Fruit fly (Drosophila melanogaster) whole organism, wandering third instar larva: Measurements from ENCODE around the gene Vm26Aa.

Source experiments
- Abd-B ChIP-seq: fragments of >200 bp; optimal IDR thresholded peaks from 2 replicates; lab custom pipeline; 2017; ENCODE audit warnings: missing biosample characterization, missing genetic modification characterization
- CG32264 ChIP-seq: fragments of 200-800 bp; sonication (Bioruptor generic); optimal IDR thresholded peaks from 2 replicates; lab custom pipeline; 2016; ENCODE audit warnings: missing biosample characterization, missing genetic modification characterization
- CG9705 ChIP-seq: fragments of 200-800 bp; sonication (Bioruptor generic); optimal IDR thresholded peaks from 2 replicates; lab custom pipeline; 2018; ENCODE audit warnings: missing biosample characterization, mild to moderate bottlenecking, missing genetic modification characterization
- CrebA ChIP-seq: fragments of 200-800 bp; sonication (Bioruptor generic); optimal IDR thresholded peaks from 2 replicates; lab custom pipeline; 2016; ENCODE audit warnings: missing biosample characterization, mild to moderate bottlenecking, missing genetic modification characterization, borderline replicate concordance
- Dfd ChIP-seq: fragments of >200 bp; optimal IDR thresholded peaks from 2 replicates; lab custom pipeline; 2017; ENCODE audit warnings: missing biosample characterization, missing genetic modification characterization
- Dif ChIP-seq: fragments of 200-275, 200-300 bp; sonication (Bioruptor generic); optimal IDR thresholded peaks from 2 replicates; lab custom pipeline; 2018; ENCODE audit warnings: missing biosample characterization, missing genetic modification characterization; ENCODE audit not compliant: partially characterized antibody
- GATAd ChIP-seq: sonication (Bioruptor generic); optimal IDR thresholded peaks from 2 replicates; lab custom pipeline; 2016; ENCODE audit warnings: missing biosample characterization, missing genetic modification characterization
- HLH106 ChIP-seq: fragments of 200-800 bp; optimal IDR thresholded peaks from 3 replicates; lab custom pipeline; 2019; ENCODE audit warnings: missing biosample characterization, mild to moderate bottlenecking, missing genetic modification characterization, moderate library complexity
- Hnf4 ChIP-seq: fragments of 200-800 bp; sonication (Bioruptor generic); optimal IDR thresholded peaks from 2 replicates; lab custom pipeline; 2016; ENCODE audit warnings: missing biosample characterization, mild to moderate bottlenecking, missing genetic modification characterization
- Hr78 ChIP-seq: fragments of >200 bp; optimal IDR thresholded peaks from 2 replicates; lab custom pipeline; 2017; ENCODE audit warnings: missing biosample characterization, missing genetic modification characterization
- Hr83 ChIP-seq: fragments of 200-300 bp; sonication (Bioruptor generic); optimal IDR thresholded peaks from 2 replicates; lab custom pipeline; 2016; ENCODE audit warnings: missing biosample characterization, mild to moderate bottlenecking, missing genetic modification characterization, moderate library complexity; ENCODE audit not compliant: poor library complexity, severe bottlenecking
- Jra ChIP-seq: sonication (Bioruptor generic); optimal IDR thresholded peaks from 2 replicates; lab custom pipeline; 2016; ENCODE audit warnings: missing biosample characterization, missing genetic modification characterization
- Mio ChIP-seq: sonication (Bioruptor generic); optimal IDR thresholded peaks from 2 replicates; lab custom pipeline; 2016; ENCODE audit warnings: missing biosample characterization, missing genetic modification characterization
- Myc ChIP-seq: fragments of >200 bp; optimal IDR thresholded peaks from 2 replicates; lab custom pipeline; 2017
- N ChIP-seq: fragments of >200 bp; optimal IDR thresholded peaks from 2 replicates; lab custom pipeline; 2018; ENCODE audit warnings: missing biosample characterization, missing external identifiers, missing genetic modification characterization
- OdsH ChIP-seq: fragments of 200-800 bp; sonication (Bioruptor generic); optimal IDR thresholded peaks from 2 replicates; lab custom pipeline; 2016; ENCODE audit warnings: missing biosample characterization, mild to moderate bottlenecking, missing genetic modification characterization
- Rel ChIP-seq, 2 experiments: fragments of 200-800 bp; sonication (Bioruptor generic) in 1 of 2; optimal IDR thresholded peaks; 2 replicates in 1 of 2; 3 replicates in 1 of 2; lab custom pipeline; 2016 to 2019; ENCODE audit warnings: mild to moderate bottlenecking in 2 of 2, missing biosample characterization in 2 of 2, missing genetic modification characterization in 2 of 2, moderate library complexity in 1 of 2
- Sp1 ChIP-seq: fragments of 200-800 bp; sonication (Bioruptor generic); optimal IDR thresholded peaks from 3 replicates; lab custom pipeline; 2019; ENCODE audit warnings: missing biosample characterization, mild to moderate bottlenecking, missing genetic modification characterization, moderate library complexity
- Vsx2 ChIP-seq: fragments of 200-300, 225-300 bp; sonication (Bioruptor generic); optimal IDR thresholded peaks from 2 replicates; lab custom pipeline; 2018; ENCODE audit warnings: missing biosample characterization, missing genetic modification characterization; ENCODE audit not compliant: partially characterized antibody
- br ChIP-seq: fragments of 200-800 bp; sonication (Bioruptor generic); optimal IDR thresholded peaks from 2 replicates; lab custom pipeline; 2016; ENCODE audit warnings: missing biosample characterization, missing genetic modification characterization
- brk ChIP-seq: fragments of 200-800 bp; sonication (Bioruptor generic); optimal IDR thresholded peaks from 2 replicates; lab custom pipeline; 2016; ENCODE audit warnings: missing biosample characterization, mild to moderate bottlenecking, missing genetic modification characterization
- dl ChIP-seq, 2 experiments: fragments of 175-275, 200-275 bp in 1 of 2; fragments of 200-275 bp in 1 of 2; sonication (Bioruptor generic); optimal IDR thresholded peaks; lab custom pipeline; 2018; ENCODE audit warnings: mild to moderate bottlenecking in 2 of 2, missing biosample characterization in 2 of 2, missing genetic modification characterization in 2 of 2, moderate library complexity in 2 of 2; ENCODE audit not compliant: partially characterized antibody in 2 of 2, insufficient read depth in 1 of 2
- dmrt93B ChIP-seq: fragments of 200-800 bp; sonication (Bioruptor generic); optimal IDR thresholded peaks from 2 replicates; lab custom pipeline; 2018; ENCODE audit warnings: missing biosample characterization, mild to moderate bottlenecking, missing genetic modification characterization
- dsf ChIP-seq: sonication (Bioruptor generic); optimal IDR thresholded peaks from 2 replicates; lab custom pipeline; 2016; ENCODE audit warnings: missing biosample characterization, missing genetic modification characterization, borderline replicate concordance
- ey ChIP-seq: fragments of 200-800 bp; sonication (Bioruptor generic); optimal IDR thresholded peaks from 2 replicates; lab custom pipeline; 2016; ENCODE audit warnings: missing biosample characterization, missing genetic modification characterization
- foxo ChIP-seq, 2 experiments: fragments of 200-800 bp; sonication (Bioruptor generic); optimal IDR thresholded peaks; 2 replicates in 1 of 2; 3 replicates in 1 of 2; lab custom pipeline; 2016 to 2017; ENCODE audit warnings: missing biosample characterization in 2 of 2, missing genetic modification characterization in 2 of 2
- fru ChIP-seq: fragments of 200-800 bp; sonication (Bioruptor generic); optimal IDR thresholded peaks from 3 replicates; lab custom pipeline; 2016; ENCODE audit warnings: missing biosample characterization, mild to moderate bottlenecking, missing genetic modification characterization
- h ChIP-seq: fragments of 200-800 bp; sonication (Bioruptor generic); optimal IDR thresholded peaks from 3 replicates; lab custom pipeline; 2016; ENCODE audit warnings: missing biosample characterization, mild to moderate bottlenecking, missing genetic modification characterization
- jim ChIP-seq: fragments of 175-275, 200-325 bp; sonication (Bioruptor generic); optimal IDR thresholded peaks from 2 replicates; lab custom pipeline; 2016; ENCODE audit warnings: missing biosample characterization, mild to moderate bottlenecking, missing genetic modification characterization
- lola ChIP-seq: fragments of >200 bp; optimal IDR thresholded peaks from 2 replicates; lab custom pipeline; 2017; ENCODE audit warnings: missing biosample characterization, missing genetic modification characterization
- pan ChIP-seq: fragments of >200 bp; optimal IDR thresholded peaks from 2 replicates; lab custom pipeline; 2017
- psq ChIP-seq: fragments of 200-800 bp; sonication (Bioruptor generic); optimal IDR thresholded peaks from 3 replicates; lab custom pipeline; 2017; ENCODE audit warnings: missing biosample characterization, mild to moderate bottlenecking, missing genetic modification characterization, moderate library complexity
- rgr ChIP-seq: fragments of 200-800 bp; sonication (Bioruptor generic); optimal IDR thresholded peaks from 3 replicates; lab custom pipeline; 2016; ENCODE audit warnings: missing biosample characterization, mild to moderate bottlenecking, missing genetic modification characterization
- sage ChIP-seq: fragments of 200-800 bp; sonication (Bioruptor generic); optimal IDR thresholded peaks from 2 replicates; lab custom pipeline; 2016; ENCODE audit warnings: missing biosample characterization, mild to moderate bottlenecking, missing genetic modification characterization
- sv ChIP-seq: fragments of 200-800 bp; sonication (Bioruptor generic); optimal IDR thresholded peaks from 3 replicates; lab custom pipeline; 2016; ENCODE audit warnings: missing biosample characterization, missing genetic modification characterization
- tai ChIP-seq: sonication (Bioruptor generic); optimal IDR thresholded peaks from 2 replicates; lab custom pipeline; 2016; ENCODE audit warnings: missing biosample characterization, missing genetic modification characterization
- usp ChIP-seq: fragments of >200 bp; optimal IDR thresholded peaks from 2 replicates; lab custom pipeline; 2017; ENCODE audit warnings: missing biosample characterization, missing genetic modification characterization
- woc ChIP-seq: sonication (Bioruptor generic); optimal IDR thresholded peaks from 2 replicates; lab custom pipeline; 2016; ENCODE audit warnings: missing biosample characterization, mild to moderate bottlenecking, missing genetic modification characterization

Vm26Aa gene

dm6 chr2L:5975025-5975539 is 14.9 kb upstream of the Vm26Aa start:
- TF ChIP-seq foxo (GFP tag; optimal IDR thresholded peaks at IDR 0.05; lab: Kevin White, UChicago) (peak in 1 of 2 experiments; percentile 3), OdsH (GFP tag; lab: Kevin White, UChicago) (peak; percentile 54), dsf (GFP tag; lab: Kevin White, UChicago) (no peak), usp (GFP tag; lab: Kevin White, UChicago) (no peak), CrebA (no peak), dl (GFP tag; optimal IDR thresholded peaks at IDR 0.05; lab: Kevin White, UChicago; ENCODE audit: insufficient read depth in 1 of 2, partially characterized antibody in 2 of 2) (no peak), brk (GFP tag; lab: Kevin White, UChicago) (no peak), h (GFP tag; lab: Kevin White, UChicago) (peak; percentile 52), Hnf4 (peak; percentile 4), Hr83 (GFP tag; lab: Kevin White, UChicago) (peak; percentile 76), rgr (GFP tag; lab: Kevin White, UChicago) (peak; percentile 20), GATAd (GFP tag; lab: Kevin White, UChicago) (no peak), br (GFP tag; lab: Kevin White, UChicago) (peak; percentile 42)

- TF ChIP-seq Rel (GFP tag; optimal IDR thresholded peaks at IDR 0.05; lab: Kevin White, UChicago), result no peak
- peak; percentile 80 for TF ChIP-seq Rel (tag; optimal IDR thresholded peaks at IDR 0.05; lab: Kevin White, UChicago)
- TF ChIP-seq brk (GFP tag; lab: Kevin White, UChicago), result peak; percentile 20
- TF ChIP-seq lola (GFP tag; lab: Kevin White, UChicago), result no peak
- TF ChIP-seq sage, result no peak
- peak; percentile 23 for TF ChIP-seq OdsH (GFP tag; lab: Kevin White, UChicago)
Observed at dm6 chr2L:5974122-5974521, 14.0 kb upstream of the Vm26Aa start.

dm6 chr2L:5972588-5973236 is 12.6 kb upstream of the Vm26Aa start:
- no peak for TF ChIP-seq sv (GFP tag; lab: Kevin White, UChicago)
- no peak for TF ChIP-seq Vsx2 (GFP tag; lab: Kevin White, UChicago)
- TF ChIP-seq dmrt93B (GFP tag; lab: Kevin White, UChicago), result no peak
- no peak for TF ChIP-seq h (GFP tag; lab: Kevin White, UChicago)

- TF ChIP-seq lola (GFP tag; lab: Kevin White, UChicago), result no peak
- TF ChIP-seq HLH106, result peak; percentile 60
- peak; percentile 39 for TF ChIP-seq Jra (GFP tag; lab: Kevin White, UChicago)
- TF ChIP-seq sv (GFP tag; lab: Kevin White, UChicago), result peak; percentile 9
- no peak for TF ChIP-seq usp (GFP tag; lab: Kevin White, UChicago)
- no peak for TF ChIP-seq Myc
- no peak for TF ChIP-seq CG9705 (GFP tag; lab: Kevin White, UChicago)
- peak; percentile 59 for TF ChIP-seq Sp1
- no peak for TF ChIP-seq pan
- TF ChIP-seq psq, result peak; percentile 58
- TF ChIP-seq Hr83 (GFP tag; lab: Kevin White, UChicago), result no peak
- TF ChIP-seq Rel (GFP tag; optimal IDR thresholded peaks at IDR 0.05; lab: Kevin White, UChicago), result no peak
- no peak for TF ChIP-seq Rel (tag; optimal IDR thresholded peaks at IDR 0.05; lab: Kevin White, UChicago)
- peak; percentile 62 for TF ChIP-seq woc (GFP tag; lab: Kevin White, UChicago)
- TF ChIP-seq fru, result peak; percentile 61
- TF ChIP-seq dsf (GFP tag; lab: Kevin White, UChicago), result peak; percentile 31
- TF ChIP-seq Mio (GFP tag; lab: Kevin White, UChicago), result no peak
- no peak for TF ChIP-seq jim (GFP tag; lab: Kevin White, UChicago)
- TF ChIP-seq CG32264 (GFP tag; lab: Kevin White, UChicago), result peak; percentile 46
- peak; percentile 60 for TF ChIP-seq Hnf4
- no peak for TF ChIP-seq dl (GFP tag; optimal IDR thresholded peaks at IDR 0.05; lab: Kevin White, UChicago; ENCODE audit: insufficient read depth in 1 of 2, partially characterized antibody in 2 of 2)
- no peak for TF ChIP-seq N
- peak; percentile 17 for TF ChIP-seq dmrt93B (GFP tag; lab: Kevin White, UChicago)
- peak; percentile 73 for TF ChIP-seq br (GFP tag; lab: Kevin White, UChicago)
- no peak for TF ChIP-seq brk (GFP tag; lab: Kevin White, UChicago)
- no peak for TF ChIP-seq foxo (GFP tag; optimal IDR thresholded peaks at IDR 0.05; lab: Kevin White, UChicago)
- peak; percentile 80 for TF ChIP-seq h (GFP tag; lab: Kevin White, UChicago)
- TF ChIP-seq Abd-B, result no peak
- no peak for TF ChIP-seq Hr78
- peak; percentile 65 for TF ChIP-seq OdsH (GFP tag; lab: Kevin White, UChicago)
- peak; percentile 54 for TF ChIP-seq CrebA
- TF ChIP-seq ey (GFP tag; lab: Kevin White, UChicago), result peak; percentile 67
- no peak for TF ChIP-seq Dfd
- TF ChIP-seq GATAd (GFP tag; lab: Kevin White, UChicago), result no peak
- TF ChIP-seq sage, result no peak
- no peak for TF ChIP-seq Dif
- TF ChIP-seq tai (GFP tag; lab: Kevin White, UChicago), result no peak
- TF ChIP-seq rgr (GFP tag; lab: Kevin White, UChicago), result peak; percentile 68
- no peak for TF ChIP-seq Vsx2 (GFP tag; lab: Kevin White, UChicago)
Observed at dm6 chr2L:5972005-5972404, 11.9 kb upstream of the Vm26Aa start.
